Fruit fly (Drosophila melanogaster) whole organism, pupa: ENCODE measurements around the gene CG34012.

Experiments
- CG10348 ChIP-seq: fragments of 200-800 bp; sonication (Bioruptor generic); IDR thresholded peaks from 2 replicates; pipeline ENCODE4 v1.3.6; 2022; ENCODE audit warnings: missing biosample characterization, missing genetic modification characterization
- CG12605 ChIP-seq: fragments of 200-800 bp; sonication (Bioruptor generic); IDR thresholded peaks from 2 replicates; pipeline ENCODE4 v1.3.6; 2022; ENCODE audit warnings: missing biosample characterization, missing genetic modification characterization
- CG14655 ChIP-seq: fragments of 200-800 bp; sonication (Bioruptor generic); optimal IDR thresholded peaks from 3 replicates; lab custom pipeline; 2017; ENCODE audit warnings: mild to moderate bottlenecking, missing biosample characterization, missing genetic modification reagents, missing genetic modification characterization
- CG17806 ChIP-seq: fragments of 200-800 bp; sonication (Bioruptor generic); optimal IDR thresholded peaks from 2 replicates; lab custom pipeline; 2018; ENCODE audit warnings: missing biosample characterization, mild to moderate bottlenecking, missing genetic modification characterization, moderate library complexity
- CG34367 ChIP-seq: fragments of 200-800 bp; sonication (Bioruptor generic); optimal IDR thresholded peaks from 2 replicates; lab custom pipeline; 2018; ENCODE audit warnings: missing biosample characterization, mild to moderate bottlenecking, missing genetic modification characterization
- CG8159 ChIP-seq: fragments of 200-800 bp; sonication (Bioruptor generic); optimal IDR thresholded peaks from 3 replicates; lab custom pipeline; 2018; ENCODE audit warnings: missing biosample characterization, mild to moderate bottlenecking, missing genetic modification characterization, moderate library complexity
- CG8301 ChIP-seq: fragments of 200-800 bp; sonication (Bioruptor generic); optimal IDR thresholded peaks from 2 replicates; lab custom pipeline; 2018; ENCODE audit warnings: missing biosample characterization, mild to moderate bottlenecking, missing genetic modification characterization
- CG9948 ChIP-seq: fragments of 200-800 bp; sonication (Bioruptor generic); optimal IDR thresholded peaks from 2 replicates; lab custom pipeline; 2018; ENCODE audit warnings: missing biosample characterization, mild to moderate bottlenecking, missing genetic modification characterization, moderate library complexity
- EcR ChIP-seq: fragments of 200-800 bp; sonication (Bioruptor generic); optimal IDR thresholded peaks from 3 replicates; lab custom pipeline; 2019; ENCODE audit warnings: missing biosample characterization, missing genetic modification characterization, mild to moderate bottlenecking, moderate library complexity, missing genetic modification reagents
- Ets98B ChIP-seq: fragments of 200-800 bp; sonication (Bioruptor generic); IDR thresholded peaks from 2 replicates; pipeline ENCODE4 v1.3.6; 2022; ENCODE audit warnings: missing biosample characterization, missing genetic modification characterization
- Snoo ChIP-seq: fragments of 200-800 bp; sonication (Bioruptor generic); optimal IDR thresholded peaks from 3 replicates; lab custom pipeline; 2017; ENCODE audit warnings: missing biosample characterization, mild to moderate bottlenecking, missing genetic modification characterization, inconsistent platforms
- fd96Ca ChIP-seq: fragments of 200-800 bp; sonication (Bioruptor generic); IDR thresholded peaks from 3 replicates; pipeline ENCODE4 v1.3.6; 2022; ENCODE audit warnings: missing biosample characterization, missing genetic modification characterization
- gl ChIP-seq: fragments of 200-800 bp; sonication (Bioruptor generic); optimal IDR thresholded peaks from 2 replicates; lab custom pipeline; 2018; ENCODE audit warnings: missing biosample characterization, mild to moderate bottlenecking, missing genetic modification characterization
- rn ChIP-seq: fragments of 200-800 bp; sonication (Bioruptor generic); IDR thresholded peaks from 2 replicates; pipeline ENCODE4 v1.3.6; 2022; ENCODE audit warnings: missing biosample characterization, missing genetic modification characterization

dm6 chr3L:11074043-11074853 lies 35.1 kb downstream of the CG34012 start, which contains the start of the genes Pfdn2 and Noc1:
- TF ChIP-seq Snoo (tag; lab: Kevin White, UChicago) (no peak), CG34367 (tag; lab: Kevin White, UChicago) (no peak), EcR (GFP tag; lab: Kevin White, UChicago) (no peak), gl (tag; lab: Kevin White, UChicago) (no peak), Ets98B (GFP tag; lab: Robert Waterston, UW) (0 out of 2 replicates have a peak, but pooled peaks have one; percentile 25), CG14655 (GFP tag; lab: Kevin White, UChicago) (no peak), CG8159 (tag; lab: Kevin White, UChicago) (no peak), CG8301 (no peak), CG10348 (GFP tag; lab: Robert Waterston, UW) (no peak), CG17806 (peak; percentile 36), CG12605 (GFP tag; lab: Robert Waterston, UW) (no peak), fd96Ca (GFP tag; lab: Robert Waterston, UW) (no peak), CG9948 (tag; lab: Kevin White, UChicago) (no peak), rn (no peak)
